Fruit fly (Drosophila melanogaster) Kc167 (cell line): ENCODE measurements around the gene CG17191.

Experiments used
- Sin3A ChIP-seq: fragments of >200 bp; optimal IDR thresholded peaks from 2 replicates; lab custom pipeline; 2018; ENCODE audit warnings: missing external identifiers
- h ChIP-seq: fragments of >200 bp; optimal IDR thresholded peaks from 3 replicates; lab custom pipeline; 2018; ENCODE audit warnings: missing external identifiers
- insv ChIP-seq: fragments of >200 bp; optimal IDR thresholded peaks from 3 replicates; lab custom pipeline; 2018; ENCODE audit warnings: missing external identifiers
- psq ChIP-seq: fragments of >200 bp; optimal IDR thresholded peaks from 2 replicates; lab custom pipeline; 2017; ENCODE audit warnings: missing external identifiers

DNA sequence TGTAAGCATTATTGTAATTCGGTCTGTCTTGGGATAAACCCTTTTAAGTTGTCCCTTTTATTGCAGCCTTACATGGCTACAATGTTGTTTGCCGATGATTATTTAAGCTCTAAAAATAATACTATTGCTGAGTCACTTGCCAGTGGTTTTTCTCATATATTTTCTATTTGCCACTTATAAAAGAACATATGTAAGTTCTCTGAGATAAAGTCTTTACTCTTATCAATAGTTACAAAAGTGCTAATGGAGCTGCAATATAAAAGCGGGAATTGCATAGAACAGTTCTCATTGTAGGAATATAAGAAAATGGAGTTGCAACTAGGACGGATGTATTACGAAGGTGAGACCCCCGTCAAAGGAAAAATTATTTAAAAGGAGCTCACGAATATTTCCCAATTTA is 20.1 kb downstream of the CG17191 start, which contains the start of gene CG31077:
- TF ChIP-seq h (no peak), psq (no peak), insv (no peak), Sin3A (no peak)
